Fruit fly (Drosophila melanogaster) S2 (cell line): ENCODE measurements around the gene Pde11.

Experiments used
- CG8478 ChIP-seq: fragments of >200 bp; optimal IDR thresholded peaks from 2 replicates; lab custom pipeline; 2018
- CTCF ChIP-seq, 2 experiments: fragments of >200 bp; optimal IDR thresholded peaks; 2 replicates each; lab custom pipeline; 2018

dm6 chr2L:18605549-18605948, 15.4 kb upstream of the Pde11 start, which contains the start of gene CG31789:
- no peak for TF ChIP-seq CTCF (optimal IDR thresholded peaks at IDR 0.05; lab: Kevin White, UChicago)
- no peak for TF ChIP-seq CG8478 (lab: Kevin White, UChicago)
